Worm (Caenorhabditis elegans) whole organism, dauer: ENCODE results near the gene Y108G3AL.2.
"Not testable (repeated sequence)": the region's sequence is repeated elsewhere in the genome, so short reads cannot be mapped to it uniquely, and the experiment has no call there.

ENCODE experiments used
- unc-62 ChIP-seq: sonication (generic microtip); optimal IDR thresholded peaks from 2 replicates; lab custom pipeline; 2017; ENCODE audit warnings: missing biosample characterization, missing genetic modification reagents, missing genetic modification characterization

Gene Y108G3AL.2

ce11 chrV:212687-213086 is 45.9 kb downstream of the Y108G3AL.2 start, which contains the start of gene DC2.5:
TSS of gene DC2.5 (minus strand) at chrV:212787.
- TF ChIP-seq unc-62 (GFP tag; lab: Kevin White, UChicago): not testable (repeated sequence)

- TF ChIP-seq unc-62 (GFP tag; lab: Kevin White, UChicago): no peak
Observed at ce11 chrV:215697-216096, 48.9 kb downstream of the Y108G3AL.2 start.

ce11 chrV:216847-217246 is 50.1 kb downstream of the Y108G3AL.2 start, which contains the start of gene srh-78:
TSS of gene srh-78 (plus strand) at chrV:217147.
- no peak for TF ChIP-seq unc-62 (GFP tag; lab: Kevin White, UChicago)

- TF ChIP-seq unc-62 (GFP tag; lab: Kevin White, UChicago): no peak
Observed at ce11 chrV:219632-220031, 52.8 kb downstream of the Y108G3AL.2 start, which contains the start of gene srh-80. TSS of gene srh-80 (plus strand) at chrV:219932.
